Fruit fly (Drosophila melanogaster) whole organism, prepupa: Measurements from ENCODE around the gene eIF4E6.

Experiments
- Blimp-1 ChIP-seq: fragments of 200-800 bp; sonication (Bioruptor generic); optimal IDR thresholded peaks from 3 replicates; lab custom pipeline; 2017; ENCODE audit warnings: missing biosample characterization, missing genetic modification characterization, mild to moderate bottlenecking, moderate library complexity, missing genetic modification reagents
- CG10631 ChIP-seq: fragments of 200-800 bp; sonication (Bioruptor generic); optimal IDR thresholded peaks from 2 replicates; lab custom pipeline; 2016; ENCODE audit warnings: missing biosample characterization, missing genetic modification characterization
- CG11762 ChIP-seq: fragments of 200-800 bp; sonication (Bioruptor generic); optimal IDR thresholded peaks from 3 replicates; lab custom pipeline; 2016; ENCODE audit warnings: missing biosample characterization, missing genetic modification characterization; ENCODE audit not compliant: insufficient read depth
- CG11902 ChIP-seq: fragments of 200-800 bp; sonication (Bioruptor generic); optimal IDR thresholded peaks from 3 replicates; lab custom pipeline; 2016; ENCODE audit warnings: missing biosample characterization, missing genetic modification characterization
- CG1621 ChIP-seq: fragments of 200-800 bp; sonication (Bioruptor generic); optimal IDR thresholded peaks from 3 replicates; lab custom pipeline; 2018; ENCODE audit warnings: missing biosample characterization, mild to moderate bottlenecking, missing genetic modification characterization
- CG16779 ChIP-seq: fragments of 200-800 bp; sonication (Bioruptor generic); optimal IDR thresholded peaks from 3 replicates; lab custom pipeline; 2017; ENCODE audit warnings: missing biosample characterization, mild to moderate bottlenecking, missing genetic modification characterization
- CG3032 ChIP-seq: fragments of 200-800 bp; optimal IDR thresholded peaks from 2 replicates; lab custom pipeline; 2019; ENCODE audit warnings: missing biosample characterization, mild to moderate bottlenecking, missing genetic modification characterization, moderate library complexity
- CG34406 ChIP-seq: fragments of 200-800 bp; sonication (Bioruptor generic); optimal IDR thresholded peaks from 3 replicates; lab custom pipeline; 2016; ENCODE audit warnings: missing biosample characterization, missing genetic modification characterization
- CG3919 ChIP-seq: fragments of 200-800 bp; sonication (Bioruptor generic); optimal IDR thresholded peaks from 3 replicates; lab custom pipeline; 2016; ENCODE audit warnings: missing biosample characterization, missing genetic modification characterization
- CG4318 ChIP-seq: fragments of 200-800 bp; sonication (Bioruptor generic); optimal IDR thresholded peaks from 3 replicates; lab custom pipeline; 2017; ENCODE audit warnings: missing biosample characterization, mild to moderate bottlenecking, missing genetic modification characterization
- CG6163 ChIP-seq: fragments of 200-800 bp; sonication (Bioruptor generic); IDR thresholded peaks from 3 replicates; pipeline ENCODE4 v1.3.6; 2022; ENCODE audit warnings: missing biosample characterization, missing genetic modification characterization
- CG6276 ChIP-seq: fragments of 200-800 bp; sonication (Bioruptor generic); optimal IDR thresholded peaks from 2 replicates; lab custom pipeline; 2017; ENCODE audit warnings: missing biosample characterization, mild to moderate bottlenecking, missing genetic modification characterization
- CG6808 ChIP-seq: fragments of 200-800 bp; sonication (Bioruptor generic); optimal IDR thresholded peaks from 3 replicates; lab custom pipeline; 2017; ENCODE audit warnings: missing biosample characterization, missing genetic modification characterization, mild to moderate bottlenecking, moderate library complexity, missing genetic modification reagents
- CG7368 ChIP-seq: fragments of 200-800 bp; sonication (Bioruptor generic); optimal IDR thresholded peaks from 3 replicates; lab custom pipeline; 2016; ENCODE audit warnings: missing biosample characterization, missing genetic modification characterization
- CG8319 ChIP-seq: fragments of 200-800 bp; sonication (Bioruptor generic); optimal IDR thresholded peaks from 3 replicates; lab custom pipeline; 2016; ENCODE audit warnings: missing biosample characterization, missing genetic modification characterization
- CG8632 ChIP-seq: fragments of 200-800 bp; sonication (Bioruptor generic); optimal IDR thresholded peaks from 3 replicates; lab custom pipeline; 2016; ENCODE audit warnings: missing biosample characterization, missing genetic modification characterization
- Eip75B ChIP-seq: fragments of 200-800 bp; sonication (Bioruptor generic); optimal IDR thresholded peaks from 3 replicates; lab custom pipeline; 2016; ENCODE audit warnings: missing biosample characterization, missing genetic modification characterization
- Eip93F ChIP-seq: fragments of 200-800 bp; sonication (Bioruptor generic); optimal IDR thresholded peaks from 2 replicates; lab custom pipeline; 2016; ENCODE audit warnings: missing biosample characterization, mild to moderate bottlenecking, missing genetic modification characterization
- Ets96B ChIP-seq: fragments of 200-800 bp; optimal IDR thresholded peaks from 2 replicates; lab custom pipeline; 2019; ENCODE audit warnings: missing biosample characterization, mild to moderate bottlenecking, missing genetic modification characterization, moderate library complexity
- Gug ChIP-seq: fragments of 200-800 bp; sonication (Bioruptor generic); IDR thresholded peaks from 2 replicates; pipeline ENCODE4 v1.3.6; 2022; ENCODE audit warnings: missing biosample characterization, missing genetic modification characterization
- Hr38 ChIP-seq: sonication (Bioruptor generic); optimal IDR thresholded peaks from 2 replicates; lab custom pipeline; 2016; ENCODE audit warnings: missing biosample characterization, missing genetic modification characterization
- Hr39 ChIP-seq: fragments of 200-800 bp; sonication (Bioruptor generic); optimal IDR thresholded peaks from 2 replicates; lab custom pipeline; 2016; ENCODE audit warnings: missing biosample characterization, missing genetic modification characterization
- Lpt ChIP-seq: fragments of 200-800 bp; sonication (Bioruptor generic); optimal IDR thresholded peaks from 3 replicates; lab custom pipeline; 2016; ENCODE audit warnings: missing biosample characterization, missing genetic modification characterization
- Smox ChIP-seq: fragments of 200-800 bp; sonication (Bioruptor generic); optimal IDR thresholded peaks from 3 replicates; lab custom pipeline; 2016; ENCODE audit warnings: missing biosample characterization, missing genetic modification characterization
- Sox14 ChIP-seq: fragments of 200-800 bp; sonication (Bioruptor generic); optimal IDR thresholded peaks from 3 replicates; lab custom pipeline; 2016; ENCODE audit warnings: missing biosample characterization, missing genetic modification characterization
- Sox15 ChIP-seq: fragments of 200-800 bp; sonication (Bioruptor generic); optimal IDR thresholded peaks from 3 replicates; lab custom pipeline; 2016; ENCODE audit warnings: missing biosample characterization, missing genetic modification characterization
- achi ChIP-seq: fragments of 200-800 bp; sonication (Bioruptor generic); optimal IDR thresholded peaks from 3 replicates; lab custom pipeline; 2016; ENCODE audit warnings: missing biosample characterization, missing genetic modification characterization
- cyc ChIP-seq: fragments of 200-800 bp; sonication (Bioruptor generic); optimal IDR thresholded peaks from 3 replicates; lab custom pipeline; 2016; ENCODE audit warnings: missing biosample characterization, missing genetic modification characterization
- dac ChIP-seq: fragments of 200-800 bp; sonication (Bioruptor generic); optimal IDR thresholded peaks from 2 replicates; lab custom pipeline; 2017; ENCODE audit warnings: missing biosample characterization, mild to moderate bottlenecking, missing genetic modification characterization
- eg ChIP-seq: fragments of 200-800 bp; sonication (Bioruptor generic); IDR thresholded peaks from 3 replicates; pipeline ENCODE4 v1.3.6; 2022; ENCODE audit warnings: missing biosample characterization, missing genetic modification characterization
- fd59A ChIP-seq: fragments of 200-800 bp; sonication (Bioruptor generic); optimal IDR thresholded peaks from 2 replicates; lab custom pipeline; 2017; ENCODE audit warnings: missing biosample characterization, mild to moderate bottlenecking, missing genetic modification characterization, missing genetic modification reagents
- fd85E ChIP-seq: fragments of 200-800 bp; sonication (Bioruptor generic); optimal IDR thresholded peaks from 3 replicates; lab custom pipeline; 2016; ENCODE audit warnings: missing biosample characterization, missing genetic modification characterization
- fkh ChIP-seq: fragments of 200-800 bp; sonication (Bioruptor generic); optimal IDR thresholded peaks from 3 replicates; lab custom pipeline; 2017; ENCODE audit warnings: missing biosample characterization, mild to moderate bottlenecking, missing genetic modification characterization, moderate library complexity
- lz ChIP-seq: fragments of 200-800 bp; sonication (Bioruptor generic); optimal IDR thresholded peaks from 3 replicates; lab custom pipeline; 2016; ENCODE audit warnings: missing biosample characterization, missing genetic modification characterization
- net ChIP-seq: fragments of 200-800 bp; sonication (Bioruptor generic); optimal IDR thresholded peaks from 3 replicates; lab custom pipeline; 2016; ENCODE audit warnings: missing biosample characterization, missing genetic modification characterization
- salr ChIP-seq, 2 experiments: fragments of 200-800 bp; sonication (Bioruptor generic); optimal IDR thresholded peaks; 3 replicates each; lab custom pipeline; 2016 to 2018; ENCODE audit warnings: missing biosample characterization in 2 of 2, missing genetic modification characterization in 2 of 2, mild to moderate bottlenecking in 1 of 2
- spab ChIP-seq: fragments of 200-800 bp; sonication (Bioruptor generic); optimal IDR thresholded peaks from 2 replicates; lab custom pipeline; 2017; ENCODE audit warnings: missing biosample characterization, mild to moderate bottlenecking, missing genetic modification characterization, missing genetic modification reagents
- ss ChIP-seq, 2 experiments: fragments of 200-800 bp; sonication (Bioruptor generic); optimal IDR thresholded peaks; 2 replicates in 1 of 2; 3 replicates in 1 of 2; lab custom pipeline; 2017 to 2018; ENCODE audit warnings: mild to moderate bottlenecking in 2 of 2, missing biosample characterization in 2 of 2, missing genetic modification characterization in 2 of 2, moderate library complexity in 1 of 2
- svp ChIP-seq: fragments of 200-800 bp; sonication (Bioruptor generic); peaks from one replicate; lab custom pipeline; 2016; ENCODE audit warnings: missing biosample characterization, missing genetic modification characterization
- topi ChIP-seq: fragments of 200-800 bp; sonication (Bioruptor generic); optimal IDR thresholded peaks from 3 replicates; lab custom pipeline; 2016; ENCODE audit warnings: missing biosample characterization, missing genetic modification characterization
- vri ChIP-seq: fragments of 200-800 bp; sonication (Bioruptor generic); optimal IDR thresholded peaks from 3 replicates; lab custom pipeline; 2016; ENCODE audit warnings: missing biosample characterization, mild to moderate bottlenecking, missing genetic modification characterization

The eIF4E6 gene

DNA sequence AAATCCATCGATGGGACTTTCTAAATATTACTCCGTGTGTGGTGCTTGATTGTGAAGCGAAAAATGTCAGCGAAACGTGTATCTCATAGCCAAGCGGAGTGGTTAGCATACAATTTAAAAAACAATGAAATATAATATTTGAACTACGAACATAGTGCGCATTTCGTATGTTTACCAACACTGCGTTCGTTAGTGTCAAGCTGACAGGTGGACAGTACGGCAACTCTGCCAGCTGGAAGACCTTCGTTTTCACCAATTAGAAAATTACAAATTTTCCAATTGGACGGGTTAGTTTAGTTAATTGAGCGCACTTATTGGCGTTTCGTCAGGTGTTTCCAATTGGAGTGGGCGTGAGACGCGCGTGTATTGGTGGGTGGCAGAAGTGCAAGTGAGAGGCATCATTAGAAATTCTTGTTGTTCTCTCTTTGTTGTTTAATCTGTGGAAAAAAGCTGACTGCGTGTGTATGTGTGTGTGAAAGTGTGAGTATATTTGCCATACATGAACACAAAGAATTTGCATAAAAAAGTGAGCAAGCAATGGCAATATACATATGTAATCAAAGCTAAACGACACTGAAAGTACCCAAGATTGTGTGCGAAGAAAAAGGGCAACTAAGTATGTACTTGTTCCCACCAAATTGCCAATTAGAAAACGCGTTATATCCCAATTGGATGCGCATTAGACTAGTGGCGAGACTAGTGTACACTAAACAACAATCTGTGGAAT is 12.9 kb upstream of the eIF4E6 start (continued):
- TF ChIP-seq CG34406 (GFP tag; lab: Kevin White, UChicago) (peak; percentile 24), CG6276 (GFP tag; lab: Kevin White, UChicago) (no peak), CG6808 (no peak), CG11762 (GFP tag; lab: Kevin White, UChicago) (peak; percentile 2), spab (no peak), Sox15 (GFP tag; lab: Kevin White, UChicago) (no peak), Hr39 (peak; percentile 64), CG10631 (GFP tag; lab: Kevin White, UChicago) (no peak), svp (no peak), topi (no peak), fd85E (GFP tag; lab: Kevin White, UChicago) (no peak), fd59A (GFP tag; lab: Kevin White, UChicago) (no peak), CG3919 (no peak), CG6163 (GFP tag; lab: Robert Waterston, UW) (peak; percentile 47; the same call in 2 of the 3 replicates), net (GFP tag; lab: Kevin White, UChicago) (peak; percentile 29), Hr38 (no peak), Gug (GFP tag; lab: Robert Waterston, UW) (no peak), lz (peak; percentile 40), CG4318 (GFP tag; lab: Kevin White, UChicago) (no peak), Eip75B (GFP tag; lab: Kevin White, UChicago) (no peak), vri (GFP tag; lab: Kevin White, UChicago) (peak; percentile 15), CG8319 (GFP tag; lab: Kevin White, UChicago) (peak; percentile 10), ss (GFP tag; optimal IDR thresholded peaks at IDR 0.05; lab: Kevin White, UChicago) (no peak), eg (no peak; the same call in 2 of the 3 replicates), CG16779 (tag; lab: Kevin White, UChicago) (no peak), CG11902 (GFP tag; lab: Kevin White, UChicago) (no peak), Ets96B (tag; lab: Kevin White, UChicago) (no peak), Eip93F (GFP tag; lab: Kevin White, UChicago) (no peak), cyc (GFP tag; lab: Kevin White, UChicago) (peak; percentile 35), CG3032 (tag; lab: Kevin White, UChicago) (no peak), achi (GFP tag; lab: Kevin White, UChicago) (peak; percentile 100), CG1621 (tag; lab: Kevin White, UChicago) (no peak), salr (GFP tag; optimal IDR thresholded peaks at IDR 0.05; lab: Kevin White, UChicago) (no peak), CG8632 (GFP tag; lab: Kevin White, UChicago) (peak; percentile 24), CG7368 (no peak), fkh (peak; percentile 48), Smox (GFP tag; lab: Kevin White, UChicago) (no peak), dac (GFP tag; lab: Kevin White, UChicago) (no peak), Blimp-1 (no peak), Lpt (GFP tag; lab: Kevin White, UChicago) (no peak), Sox14 (GFP tag; lab: Kevin White, UChicago) (peak; percentile 85)
